Fruit fly (Drosophila melanogaster) whole organism, embryonic: Measurements from ENCODE around the gene CG31493.

Experiments
- B-H1 ChIP-seq: fragments of 200-800 bp; sonication (Bioruptor generic); IDR thresholded peaks from 3 replicates; pipeline ENCODE4 v1.3.6; 2022; ENCODE audit warnings: missing biosample characterization, missing genetic modification characterization
- CG10959 ChIP-seq: fragments of 200-800 bp; sonication (Bioruptor generic); IDR thresholded peaks from 2 replicates; pipeline ENCODE4 v1.3.6; 2022; ENCODE audit warnings: missing biosample characterization, missing genetic modification characterization
- CG11247 ChIP-seq: fragments of 200-800 bp; sonication (Bioruptor generic); IDR thresholded peaks from 2 replicates; pipeline ENCODE4 v1.3.6; 2022; ENCODE audit warnings: missing biosample characterization, missing genetic modification characterization
- CG11456 ChIP-seq: fragments of 200-800 bp; sonication (Bioruptor generic); IDR thresholded peaks from 3 replicates; pipeline ENCODE4 v1.3.6; 2022; ENCODE audit warnings: missing biosample characterization, missing genetic modification characterization
- CG11695 ChIP-seq: fragments of 200-800 bp; sonication (Bioruptor generic); IDR thresholded peaks from 3 replicates; pipeline ENCODE4 v1.3.6; 2022; ENCODE audit warnings: missing biosample characterization, missing genetic modification characterization
- CG12769 ChIP-seq: fragments of 200-800 bp; sonication (Bioruptor generic); optimal IDR thresholded peaks from 2 replicates; lab custom pipeline; 2019; ENCODE audit warnings: missing biosample characterization, mild to moderate bottlenecking, missing genetic modification characterization, moderate library complexity
- CG13624 ChIP-seq: fragments of 200-800 bp; sonication (Bioruptor generic); optimal IDR thresholded peaks from 2 replicates; lab custom pipeline; 2016; ENCODE audit warnings: missing biosample characterization, missing genetic modification characterization
- CG14965 ChIP-seq: fragments of 200-800 bp; sonication (Bioruptor generic); optimal IDR thresholded peaks from 2 replicates; lab custom pipeline; 2016; ENCODE audit warnings: missing biosample characterization, missing genetic modification characterization, borderline replicate concordance
- CG15011 ChIP-seq: fragments of 200-800 bp; sonication (Bioruptor generic); optimal IDR thresholded peaks from 3 replicates; lab custom pipeline; 2018; ENCODE audit warnings: missing biosample characterization, mild to moderate bottlenecking, missing genetic modification characterization
- CG15696 ChIP-seq: fragments of 200-800 bp; sonication (Bioruptor generic); optimal IDR thresholded peaks from 2 replicates; lab custom pipeline; 2019; ENCODE audit warnings: missing biosample characterization, mild to moderate bottlenecking, missing genetic modification characterization, moderate library complexity
- CG1603 ChIP-seq: fragments of 200-800 bp; sonication (Bioruptor generic); optimal IDR thresholded peaks from 2 replicates; lab custom pipeline; 2019; ENCODE audit warnings: missing biosample characterization, mild to moderate bottlenecking, missing genetic modification characterization, moderate library complexity
- CG17186 ChIP-seq: fragments of 200-800 bp; sonication (Bioruptor generic); optimal IDR thresholded peaks from 3 replicates; lab custom pipeline; 2017; ENCODE audit warnings: missing biosample characterization, missing genetic modification reagents, missing genetic modification characterization
- CG17328 ChIP-seq: fragments of 200-800 bp; sonication (Bioruptor generic); IDR thresholded peaks from 2 replicates; pipeline ENCODE4 v1.3.6; 2022; ENCODE audit warnings: missing biosample characterization, missing genetic modification characterization
- CG1792 ChIP-seq: fragments of 200-800 bp; sonication (Bioruptor generic); optimal IDR thresholded peaks from 2 replicates; lab custom pipeline; 2016; ENCODE audit warnings: missing biosample characterization, missing genetic modification characterization
- CG2116 ChIP-seq: fragments of 200-800 bp; sonication (Bioruptor generic); optimal IDR thresholded peaks from 3 replicates; lab custom pipeline; 2018; ENCODE audit warnings: missing biosample characterization, mild to moderate bottlenecking, missing genetic modification characterization
- CG2129 ChIP-seq: fragments of 200-800 bp; sonication (Bioruptor generic); IDR thresholded peaks from 2 replicates; pipeline ENCODE4 v1.3.6; 2022; ENCODE audit warnings: missing biosample characterization, missing genetic modification characterization; ENCODE audit not compliant: partially characterized antibody
- CG5953 ChIP-seq: fragments of 200-800 bp; sonication (Bioruptor generic); IDR thresholded peaks from 2 replicates; pipeline ENCODE4 v1.3.6; 2022; ENCODE audit warnings: missing biosample characterization, missing genetic modification characterization
- CG6654 ChIP-seq: fragments of 200-800 bp; sonication (Bioruptor generic); optimal IDR thresholded peaks from 2 replicates; lab custom pipeline; 2017; ENCODE audit warnings: missing biosample characterization, mild to moderate bottlenecking, missing genetic modification characterization
- CG6689 ChIP-seq: fragments of 200-800 bp; sonication (Bioruptor generic); IDR thresholded peaks from 2 replicates; pipeline ENCODE4 v1.3.6; 2022; ENCODE audit warnings: missing biosample characterization, missing genetic modification characterization
- CG6765 ChIP-seq: fragments of 200-800 bp; sonication (Bioruptor generic); optimal IDR thresholded peaks from 3 replicates; lab custom pipeline; 2017; ENCODE audit warnings: missing biosample characterization, mild to moderate bottlenecking, missing genetic modification characterization
- CG8290 ChIP-seq, 3 experiments: fragments of 200-800 bp; sonication (Bioruptor generic); optimal IDR thresholded peaks; 2 replicates each; lab custom pipeline; 2016 to 2019; ENCODE audit warnings: missing biosample characterization in 3 of 3, missing genetic modification characterization in 3 of 3, mild to moderate bottlenecking in 2 of 3, moderate library complexity in 1 of 3
- Camta ChIP-seq: fragments of 200-800 bp; sonication (Bioruptor generic); optimal IDR thresholded peaks from 2 replicates; lab custom pipeline; 2016; ENCODE audit warnings: missing biosample characterization, missing genetic modification characterization
- D ChIP-seq, 2 experiments: fragments of 200-800 bp in 1 of 2; fragments of >200 bp in 1 of 2; sonication (Bioruptor generic) in 1 of 2; optimal IDR thresholded peaks; 2 replicates in 1 of 2; 3 replicates in 1 of 2; lab custom pipeline; 2017; ENCODE audit warnings: mild to moderate bottlenecking in 1 of 2, missing biosample characterization in 1 of 2, missing genetic modification characterization in 1 of 2, missing genetic modification reagents in 1 of 2
- Deaf1 ChIP-seq: fragments of 200-800 bp; optimal IDR thresholded peaks from 3 replicates; lab custom pipeline; 2019; ENCODE audit warnings: missing biosample characterization, mild to moderate bottlenecking, missing genetic modification characterization, moderate library complexity
- Dek ChIP-seq: fragments of 200-800 bp; sonication (Bioruptor generic); optimal IDR thresholded peaks from 3 replicates; lab custom pipeline; 2019; ENCODE audit warnings: missing biosample characterization, mild to moderate bottlenecking, missing genetic modification characterization, moderate library complexity
- Dll ChIP-seq: fragments of 200-800 bp; sonication (Bioruptor generic); IDR thresholded peaks from 4 replicates; pipeline ENCODE4 v1.3.6; 2022; ENCODE audit warnings: missing biosample characterization, missing genetic modification characterization; ENCODE audit not compliant: partially characterized antibody
- Hr39 ChIP-seq: fragments of >200 bp; optimal IDR thresholded peaks from 2 replicates; lab custom pipeline; 2017
- Jarid2 ChIP-seq: fragments of 200-800 bp; sonication (Bioruptor generic); optimal IDR thresholded peaks from 3 replicates; lab custom pipeline; 2017; ENCODE audit warnings: mild to moderate bottlenecking, missing biosample characterization, missing genetic modification reagents, missing genetic modification characterization
- Ravus ChIP-seq: fragments of 200-800 bp; sonication (Bioruptor generic); IDR thresholded peaks from 2 replicates; pipeline ENCODE4 v1.3.6; 2022; ENCODE audit warnings: missing biosample characterization, missing genetic modification characterization
- Side ChIP-seq: fragments of 200-800 bp; sonication (Bioruptor generic); optimal IDR thresholded peaks from 2 replicates; lab custom pipeline; 2016; ENCODE audit warnings: missing biosample characterization, missing genetic modification characterization
- Sox102F ChIP-seq: fragments of 200-800 bp; sonication (Bioruptor generic); optimal IDR thresholded peaks from 2 replicates; lab custom pipeline; 2018; ENCODE audit warnings: missing biosample characterization, mild to moderate bottlenecking, missing genetic modification characterization, moderate library complexity
- Stat92E ChIP-seq, 3 experiments: fragments of >200 bp in 2 of 3; fragments of 200-800 bp in 1 of 3; sonication (Bioruptor generic) in 1 of 3; optimal IDR thresholded peaks; 2 replicates each; lab custom pipeline; 2017 to 2019; ENCODE audit warnings: missing biosample characterization in 3 of 3, missing genetic modification characterization in 3 of 3, mild to moderate bottlenecking in 1 of 3, moderate library complexity in 1 of 3
- Xbp1 ChIP-seq: fragments of 200-800 bp; sonication (Bioruptor generic); optimal IDR thresholded peaks from 3 replicates; lab custom pipeline; 2016; ENCODE audit warnings: missing biosample characterization, mild to moderate bottlenecking, missing genetic modification characterization
- ab ChIP-seq: fragments of 200-800 bp; sonication (Bioruptor generic); optimal IDR thresholded peaks from 2 replicates; lab custom pipeline; 2016; ENCODE audit warnings: missing biosample characterization, missing genetic modification characterization
- bowl ChIP-seq: fragments of 200-800 bp; sonication (Bioruptor generic); IDR thresholded peaks from 2 replicates; pipeline ENCODE4 v1.3.6; 2022; ENCODE audit warnings: missing biosample characterization, missing genetic modification characterization
- fd102C ChIP-seq: fragments of 200-800 bp; sonication (Bioruptor generic); optimal IDR thresholded peaks from 2 replicates; lab custom pipeline; 2018; ENCODE audit warnings: missing biosample characterization, mild to moderate bottlenecking, missing genetic modification characterization, moderate library complexity
- gt ChIP-seq: fragments of 200-800 bp; sonication (Bioruptor generic); IDR thresholded peaks from 2 replicates; pipeline ENCODE4 v1.3.6; 2022; ENCODE audit warnings: missing biosample characterization, missing genetic modification characterization
- lab ChIP-seq: fragments of 200-800 bp; sonication (Bioruptor generic); optimal IDR thresholded peaks from 3 replicates; lab custom pipeline; 2017; ENCODE audit warnings: missing biosample characterization, missing genetic modification characterization, mild to moderate bottlenecking, moderate library complexity, missing genetic modification reagents
- mam ChIP-seq: fragments of 200-800 bp; sonication (Bioruptor generic); optimal IDR thresholded peaks from 3 replicates; lab custom pipeline; 2016; ENCODE audit warnings: missing biosample characterization, missing genetic modification characterization
- nerfin-1 ChIP-seq: fragments of 200-800 bp; sonication (Bioruptor generic); optimal IDR thresholded peaks from 3 replicates; lab custom pipeline; 2019; ENCODE audit warnings: missing biosample characterization, mild to moderate bottlenecking, missing genetic modification characterization, moderate library complexity
- pzg ChIP-seq: fragments of 200-800 bp; sonication (Bioruptor generic); optimal IDR thresholded peaks from 3 replicates; lab custom pipeline; 2018; ENCODE audit warnings: missing biosample characterization, mild to moderate bottlenecking, missing genetic modification characterization, moderate library complexity
- sens-2 ChIP-seq: fragments of 200-800 bp; sonication (Bioruptor generic); IDR thresholded peaks from 2 replicates; pipeline ENCODE4 v1.3.6; 2022; ENCODE audit warnings: missing biosample characterization, missing genetic modification characterization
- slbo ChIP-seq: fragments of 200-800 bp; sonication (Bioruptor generic); IDR thresholded peaks from 2 replicates; pipeline ENCODE4 v1.3.6; 2022; ENCODE audit warnings: missing biosample characterization, missing genetic modification characterization
- stwl ChIP-seq: fragments of 200-800 bp; sonication (Bioruptor generic); optimal IDR thresholded peaks from 3 replicates; lab custom pipeline; 2018; ENCODE audit warnings: missing biosample characterization, mild to moderate bottlenecking, missing genetic modification characterization, moderate library complexity
- trem ChIP-seq: fragments of 200-800 bp; optimal IDR thresholded peaks from 3 replicates; lab custom pipeline; 2019; ENCODE audit warnings: missing biosample characterization, mild to moderate bottlenecking, missing genetic modification characterization, moderate library complexity
- unc-4 ChIP-seq: fragments of 200-800 bp; sonication (Bioruptor generic); IDR thresholded peaks from 2 replicates; pipeline ENCODE4 v1.3.6; 2022; ENCODE audit warnings: missing biosample characterization, missing genetic modification characterization; ENCODE audit not compliant: partially characterized antibody
- usp ChIP-seq: fragments of >200 bp; optimal IDR thresholded peaks from 2 replicates; lab custom pipeline; 2017; ENCODE audit warnings: missing biosample characterization, missing genetic modification characterization
- vfl ChIP-seq: fragments of 200-800 bp; sonication (Bioruptor generic); optimal IDR thresholded peaks from 2 replicates; lab custom pipeline; 2016; ENCODE audit warnings: missing biosample characterization, missing genetic modification characterization

Gene CG31493

dm6 chr3R:7108589-7109312, 22.6 kb upstream of the CG31493 start (continued):
- TF ChIP-seq B-H1 (no peak), CG2116 (GFP tag; lab: Kevin White, UChicago) (peak; percentile 74), Dek (peak; percentile 72), Dll (GFP tag; lab: Robert Waterston, UW) (no peak), CG6689 (GFP tag; lab: Robert Waterston, UW) (no peak), CG1792 (GFP tag; lab: Kevin White, UChicago) (peak; percentile 86), Sox102F (GFP tag; lab: Kevin White, UChicago) (peak; percentile 99), Ravus (GFP tag; lab: Robert Waterston, UW) (no peak), CG12769 (tag; lab: Kevin White, UChicago) (peak; percentile 78), Xbp1 (GFP tag; lab: Kevin White, UChicago) (peak; percentile 95), bowl (GFP tag; lab: Robert Waterston, UW) (no peak), CG6654 (GFP tag; lab: Kevin White, UChicago) (peak; percentile 74), Side (GFP tag; lab: Kevin White, UChicago) (peak; percentile 84), CG17328 (GFP tag; lab: Robert Waterston, UW) (no peak), CG15696 (tag; lab: Kevin White, UChicago) (peak; percentile 99), CG17186 (peak; percentile 89), usp (GFP tag; lab: Kevin White, UChicago) (no peak), CG11247 (GFP tag; lab: Robert Waterston, UW) (no peak), nerfin-1 (peak; percentile 97), ab (peak; percentile 74), stwl (tag; lab: Kevin White, UChicago) (peak; percentile 76), CG5953 (no peak), pzg (no peak), lab (GFP tag; lab: Kevin White, UChicago) (peak; percentile 85), slbo (GFP tag; lab: Robert Waterston, UW) (no peak), Deaf1 (tag; lab: Kevin White, UChicago) (peak; percentile 72), CG11695 (GFP tag; lab: Robert Waterston, UW) (no peak), CG6765 (no peak), trem (tag; lab: Kevin White, UChicago) (peak; percentile 96), Jarid2 (GFP tag; lab: Kevin White, UChicago) (peak; percentile 70), CG1603 (tag; lab: Kevin White, UChicago) (peak; percentile 93), mam (GFP tag; lab: Kevin White, UChicago) (peak; percentile 63), CG8290 (GFP tag; optimal IDR thresholded peaks at IDR 0.05; lab: Kevin White, UChicago) (peak; percentile 95), CG8290 (tag; optimal IDR thresholded peaks at IDR 0.05; lab: Kevin White, UChicago) (peak; percentile 50 to 91), CG11456 (GFP tag; lab: Robert Waterston, UW) (no peak), fd102C (GFP tag; lab: Kevin White, UChicago) (peak; percentile 77), Hr39 (no peak), sens-2 (GFP tag; lab: Robert Waterston, UW) (no peak), Stat92E (GFP tag; optimal IDR thresholded peaks at IDR 0.05; lab: Kevin White, UChicago) (peak in 1 of 3 experiments; percentile 96), CG14965 (GFP tag; lab: Kevin White, UChicago) (peak; percentile 45), vfl (no peak), Camta (GFP tag; lab: Kevin White, UChicago) (peak; percentile 96), CG2129 (GFP tag; lab: Robert Waterston, UW) (no peak), unc-4 (GFP tag; lab: Robert Waterston, UW) (no peak), gt (no peak), CG13624 (GFP tag; lab: Kevin White, UChicago) (peak; percentile 78), CG10959 (no peak), D (optimal IDR thresholded peaks at IDR 0.05; lab: Kevin White, UChicago) (no peak), D (GFP tag; optimal IDR thresholded peaks at IDR 0.05; lab: Kevin White, UChicago) (peak; percentile 98), CG15011 (peak; percentile 87)
